Worm (Caenorhabditis elegans): ENCODE measurements around the gene ssp-34.

ce11 chrIV:10688972-10689567 lies 49.3 kb downstream of the ssp-34 start, which contains the start of gene R102.3:
- TF ChIP-seq ceh-32 (tag; optimal IDR thresholded peaks at IDR 0.05; ENCODE audit: poor library complexity) (no peak), ceh-28 (tag; optimal IDR thresholded peaks at IDR 0.05) (no peak), snpc-4 (tag; optimal IDR thresholded peaks at IDR 0.05) (no peak), unc-130 (GFP tag; optimal IDR thresholded peaks at IDR 0.05) (no peak), aha-1 (tag) (peak; percentile 21), F37D6.2 (tag; optimal IDR thresholded peaks at IDR 0.05) (no peak), Y48G9A.11 (GFP tag; IDR thresholded peaks at IDR 0.05) (no peak), F44E2.7 (GFP tag; IDR thresholded peaks at IDR 0.05) (no peak), aly-2 (tag; optimal IDR thresholded peaks at IDR 0.05) (no peak), nhr-76 (tag; optimal IDR thresholded peaks at IDR 0.05) (no peak), nhr-237 (tag; optimal IDR thresholded peaks at IDR 0.05) (no peak), nhr-77 (tag; optimal IDR thresholded peaks at IDR 0.05) (no peak), egl-27 (tag; optimal IDR thresholded peaks at IDR 0.05) (no peak), daf-12 (tag; optimal IDR thresholded peaks at IDR 0.05) (no peak)

Measured in whole organism, L4 larva.